Fruit fly (Drosophila melanogaster): ENCODE results near the gene cu.

Gene cu

dm6 chr3R:11221437-11222230 is 24.2 kb downstream of the cu start, which contains the start of the genes CG6693 and RpL3 (continued):
- TF ChIP-seq CG8119 (GFP tag; IDR thresholded peaks at IDR 0.05), result peak; percentile 52; the same call in 2 of the 3 replicates
- peak in 1 of 2 experiments; percentile 50 for TF ChIP-seq salr (GFP tag; optimal IDR thresholded peaks at IDR 0.05)
- TF ChIP-seq Sox14 (GFP tag; optimal IDR thresholded peaks at IDR 0.05), result peak; percentile 53
- TF ChIP-seq net (GFP tag; optimal IDR thresholded peaks at IDR 0.05), result peak; percentile 77
- TF ChIP-seq CG9139 (GFP tag; optimal IDR thresholded peaks at IDR 0.05), result peak; percentile 75
- TF ChIP-seq Hr38 (GFP tag; optimal IDR thresholded peaks at IDR 0.05), result no peak
- TF ChIP-seq CG31627 (GFP tag; optimal IDR thresholded peaks at IDR 0.05), result peak; percentile 22
- TF ChIP-seq Ets96B (tag; optimal IDR thresholded peaks at IDR 0.05), result peak; percentile 59
- TF ChIP-seq Smox (GFP tag; optimal IDR thresholded peaks at IDR 0.05), result peak; percentile 63
- peak; percentile 34 for TF ChIP-seq Hr39 (GFP tag; optimal IDR thresholded peaks at IDR 0.05)

DNA sequence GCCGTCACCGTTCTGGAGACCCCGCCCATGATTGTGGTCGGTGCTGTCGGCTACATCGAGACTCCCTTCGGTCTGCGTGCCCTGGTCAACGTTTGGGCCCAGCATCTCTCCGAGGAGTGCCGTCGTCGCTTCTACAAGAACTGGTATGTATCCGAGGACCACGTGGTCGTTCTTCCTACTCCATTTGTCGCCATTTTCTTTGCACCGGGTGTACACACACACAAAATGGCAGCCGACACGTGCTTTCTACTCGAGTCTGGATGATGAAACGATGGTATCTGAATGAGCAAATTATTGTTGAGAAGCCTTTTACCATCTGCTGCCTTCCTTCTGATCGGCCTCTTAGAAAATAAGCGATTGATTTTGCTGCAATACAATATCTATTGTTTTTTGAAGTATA is 25.2 kb downstream of the cu start:
- no peak for TF ChIP-seq esn (GFP tag; optimal IDR thresholded peaks at IDR 0.05)
- no peak for TF ChIP-seq Blimp-1 (GFP tag; optimal IDR thresholded peaks at IDR 0.05)
- TF ChIP-seq svp (GFP tag), result no peak
- TF ChIP-seq CG16779 (tag; optimal IDR thresholded peaks at IDR 0.05), result no peak
- TF ChIP-seq Eip78C (GFP tag), result no peak
- TF ChIP-seq CG8319 (GFP tag; optimal IDR thresholded peaks at IDR 0.05), result no peak
- TF ChIP-seq Hr38 (GFP tag; optimal IDR thresholded peaks at IDR 0.05), result no peak
- TF ChIP-seq acj6 (GFP tag; optimal IDR thresholded peaks at IDR 0.05), result no peak
- TF ChIP-seq Sox14 (GFP tag; optimal IDR thresholded peaks at IDR 0.05), result no peak
- TF ChIP-seq CG11762 (GFP tag; optimal IDR thresholded peaks at IDR 0.05; ENCODE audit: insufficient read depth), result no peak
- no peak for TF ChIP-seq net (GFP tag; optimal IDR thresholded peaks at IDR 0.05)
- no peak for TF ChIP-seq fkh (GFP tag; optimal IDR thresholded peaks at IDR 0.05)
- TF ChIP-seq CG6276 (GFP tag; optimal IDR thresholded peaks at IDR 0.05), result no peak
- no peak for TF ChIP-seq CG3919 (GFP tag; optimal IDR thresholded peaks at IDR 0.05)

DNA sequence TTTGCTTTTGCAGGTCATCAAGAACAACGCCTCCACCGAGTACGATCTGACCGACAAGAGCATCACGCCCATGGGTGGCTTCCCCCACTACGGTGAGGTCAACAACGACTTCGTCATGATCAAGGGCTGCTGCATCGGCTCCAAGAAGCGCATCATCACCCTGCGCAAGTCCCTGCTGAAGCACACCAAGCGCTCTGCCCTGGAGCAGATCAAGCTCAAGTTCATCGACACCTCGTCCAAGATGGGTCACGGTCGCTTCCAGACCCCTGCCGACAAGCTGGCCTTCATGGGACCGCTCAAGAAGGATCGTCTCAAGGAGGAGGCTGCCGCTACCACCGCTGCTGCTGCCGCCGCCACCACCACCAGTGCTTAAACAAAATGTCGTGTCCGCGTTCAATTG is 27.1 kb downstream of the cu start:
- TF ChIP-seq CG8632 (GFP tag; optimal IDR thresholded peaks at IDR 0.05), result no peak
- TF ChIP-seq ss (GFP tag; optimal IDR thresholded peaks at IDR 0.05), result no peak
- TF ChIP-seq CG11902 (GFP tag; optimal IDR thresholded peaks at IDR 0.05), result no peak
- TF ChIP-seq CG8119 (GFP tag; IDR thresholded peaks at IDR 0.05), result no peak
- TF ChIP-seq esn (GFP tag; optimal IDR thresholded peaks at IDR 0.05), result no peak
- TF ChIP-seq OdsH (GFP tag; optimal IDR thresholded peaks at IDR 0.05), result no peak
- no peak for TF ChIP-seq Eip75B (GFP tag; optimal IDR thresholded peaks at IDR 0.05)
- TF ChIP-seq fd85E (GFP tag; optimal IDR thresholded peaks at IDR 0.05), result no peak
- TF ChIP-seq lz (GFP tag; optimal IDR thresholded peaks at IDR 0.05), result no peak
- no peak for TF ChIP-seq vri (GFP tag; optimal IDR thresholded peaks at IDR 0.05)
- TF ChIP-seq CG6163 (GFP tag; IDR thresholded peaks at IDR 0.05), result no peak
- TF ChIP-seq fkh (GFP tag; optimal IDR thresholded peaks at IDR 0.05), result no peak
- no peak for TF ChIP-seq Eip93F (GFP tag; optimal IDR thresholded peaks at IDR 0.05)
- TF ChIP-seq dsx (GFP tag; optimal IDR thresholded peaks at IDR 0.05; ENCODE audit: poor library complexity, severe bottlenecking), result no peak
- TF ChIP-seq CG4318 (GFP tag; optimal IDR thresholded peaks at IDR 0.05), result no peak
- TF ChIP-seq Hr4 (GFP tag; optimal IDR thresholded peaks at IDR 0.05), result no peak
- no peak for TF ChIP-seq Lpt (GFP tag; optimal IDR thresholded peaks at IDR 0.05)
- no peak for TF ChIP-seq CG7368 (GFP tag; optimal IDR thresholded peaks at IDR 0.05)
- no peak for TF ChIP-seq CG8319 (GFP tag; optimal IDR thresholded peaks at IDR 0.05)

- TF ChIP-seq CG6792 (GFP tag; optimal IDR thresholded peaks at IDR 0.05), result no peak
These were observed 27.8 kb downstream of the cu start, which contains the start of gene scpr-C for dm6 chr3R:11225220-11225619. scpr-C (plus strand) TSS chr3R:11225520.
